Worm (Caenorhabditis elegans) whole organism, L1 larva: ENCODE measurements around the gene str-37.
A peak's percentile ranks its signal among the peaks of the same experiment; 100 is the strongest.

Experiments
- C34B4.2 ChIP-seq: sonication (generic microtip); optimal IDR thresholded peaks from 2 replicates; lab custom pipeline; 2017; ENCODE audit warnings: mild to moderate bottlenecking, missing genetic modification characterization, missing compliant biosample characterization
- ama-1 ChIP-seq: fragments of 150-350 bp; optimal IDR thresholded peaks from 2 replicates; lab custom pipeline; 2014
- blmp-1 ChIP-seq: fragments of 150-350 bp; optimal IDR thresholded peaks from 2 replicates; lab custom pipeline; 2014; ENCODE audit warnings: missing biosample characterization, missing genetic modification characterization
- ceh-88 ChIP-seq: fragments of 200-800 bp; sonication (Bioruptor generic); IDR thresholded peaks from 2 replicates; pipeline ENCODE4 v1.3.6; 2022; ENCODE audit warnings: missing genetic modification characterization, missing compliant biosample characterization
- dsc-1 ChIP-seq: sonication (generic microtip); optimal IDR thresholded peaks from 2 replicates; lab custom pipeline; 2016; ENCODE audit warnings: mild to moderate bottlenecking, missing genetic modification characterization, missing compliant biosample characterization
- efl-1 ChIP-seq, 4 experiments: fragments of 150-350 bp; optimal IDR thresholded peaks in 3 of 4; peaks in 1 of 4; 1 replicate in 1 of 4; 2 replicates in 3 of 4; lab custom pipeline; 2014; ENCODE audit warnings: missing biosample characterization in 2 of 4, missing genetic modification characterization in 2 of 4, missing genetic modification reagents in 2 of 4
- efl-3 ChIP-seq: fragments of 200-800 bp; sonication (Bioruptor generic); optimal IDR thresholded peaks from 2 replicates; lab custom pipeline; 2018; ENCODE audit warnings: mild to moderate bottlenecking, missing genetic modification characterization, missing compliant biosample characterization
- egl-13 ChIP-seq: sonication (generic microtip); optimal IDR thresholded peaks from 2 replicates; lab custom pipeline; 2016; ENCODE audit warnings: missing genotype, missing genetic modification reagents, missing genetic modification characterization, missing compliant biosample characterization
- ets-5 ChIP-seq: fragments of 200-800 bp; sonication (Bioruptor generic); IDR thresholded peaks from 2 replicates; pipeline ENCODE4 v1.3.6; 2022; ENCODE audit warnings: missing genetic modification characterization, missing compliant biosample characterization
- fkh-10 ChIP-seq: sonication (generic microtip); optimal IDR thresholded peaks from 2 replicates; lab custom pipeline; 2017; ENCODE audit warnings: missing biosample characterization, missing genetic modification reagents, missing genetic modification characterization
- fkh-8 ChIP-seq: sonication (generic microtip); optimal IDR thresholded peaks from 2 replicates; lab custom pipeline; 2016; ENCODE audit warnings: mild to moderate bottlenecking, missing genetic modification characterization, missing compliant biosample characterization
- fos-1 ChIP-seq: fragments of 150-350 bp; optimal IDR thresholded peaks from 2 replicates; lab custom pipeline; 2014; ENCODE audit warnings: missing biosample characterization, missing genetic modification characterization
- hlh-17 ChIP-seq: fragments of 200-800 bp; sonication (Bioruptor generic); optimal IDR thresholded peaks from 2 replicates; lab custom pipeline; 2018; ENCODE audit warnings: missing genetic modification characterization, mild to moderate bottlenecking, missing compliant biosample characterization, moderate library complexity, borderline replicate concordance
- hpl-2 ChIP-seq: fragments of 150-350 bp; optimal IDR thresholded peaks from 2 replicates; lab custom pipeline; 2014; ENCODE audit warnings: missing biosample characterization, missing genetic modification reagents, missing genetic modification characterization
- irx-1 ChIP-seq: sonication (generic microtip); optimal IDR thresholded peaks from 2 replicates; lab custom pipeline; 2016; ENCODE audit warnings: missing genetic modification characterization, missing compliant biosample characterization
- lin-13 ChIP-seq: fragments of 150-350 bp; optimal IDR thresholded peaks from 2 replicates; lab custom pipeline; 2014; ENCODE audit warnings: missing biosample characterization, missing genetic modification reagents, missing genetic modification characterization
- lin-14 ChIP-seq: fragments of 200-800 bp; sonication (Bioruptor generic); optimal IDR thresholded peaks from 2 replicates; lab custom pipeline; 2018; ENCODE audit warnings: mild to moderate bottlenecking, missing genetic modification characterization, moderate library complexity, missing compliant biosample characterization
- lir-3 ChIP-seq: sonication (generic microtip); optimal IDR thresholded peaks from 2 replicates; lab custom pipeline; 2016; ENCODE audit warnings: mild to moderate bottlenecking, missing genetic modification characterization, moderate library complexity, missing compliant biosample characterization; ENCODE audit not compliant: poor library complexity
- lsy-2 ChIP-seq, 2 experiments: fragments of 150-350 bp; optimal IDR thresholded peaks; 2 replicates each; lab custom pipeline; 2014; ENCODE audit warnings: missing biosample characterization in 2 of 2, missing genetic modification characterization in 2 of 2
- mab-9 ChIP-seq: fragments of 200-800 bp; sonication (Bioruptor generic); IDR thresholded peaks from 2 replicates; pipeline ENCODE4 v1.3.6; 2022; ENCODE audit warnings: missing genetic modification reagents, missing genetic modification characterization, missing compliant biosample characterization
- mef-2 ChIP-seq: fragments of 150-350 bp; optimal IDR thresholded peaks from 2 replicates; lab custom pipeline; 2014; ENCODE audit warnings: missing biosample characterization, missing genetic modification characterization
- mep-1 ChIP-seq: fragments of 150-350 bp; optimal IDR thresholded peaks from 2 replicates; lab custom pipeline; 2014; ENCODE audit warnings: missing biosample characterization, missing genetic modification characterization
- nhr-12 ChIP-seq: sonication (generic microtip); optimal IDR thresholded peaks from 2 replicates; lab custom pipeline; 2017; ENCODE audit warnings: missing biosample characterization, missing genetic modification characterization
- nhr-20 ChIP-seq: sonication (generic microtip); optimal IDR thresholded peaks from 2 replicates; lab custom pipeline; 2016; ENCODE audit warnings: mild to moderate bottlenecking, missing genetic modification characterization, missing compliant biosample characterization
- nhr-237 ChIP-seq: fragments of 150-350 bp; optimal IDR thresholded peaks from 2 replicates; lab custom pipeline; 2014; ENCODE audit warnings: missing biosample characterization, missing genetic modification characterization
- nhr-28 ChIP-seq: fragments of 150-350 bp; optimal IDR thresholded peaks from 2 replicates; lab custom pipeline; 2014; ENCODE audit warnings: missing biosample characterization, missing genetic modification characterization
- nhr-76 ChIP-seq: sonication (generic microtip); optimal IDR thresholded peaks from 2 replicates; lab custom pipeline; 2017; ENCODE audit warnings: missing biosample characterization, missing genetic modification characterization
- nhr-77 ChIP-seq: fragments of 150-350 bp; optimal IDR thresholded peaks from 2 replicates; lab custom pipeline; 2014; ENCODE audit warnings: missing biosample characterization, missing genetic modification characterization
- nhr-84 ChIP-seq: sonication (generic microtip); optimal IDR thresholded peaks from 2 replicates; lab custom pipeline; 2017; ENCODE audit warnings: missing biosample characterization, missing genetic modification characterization
- nhr-85 ChIP-seq: sonication (generic microtip); peaks from one replicate; lab custom pipeline; 2016; ENCODE audit warnings: missing genetic modification characterization, inconsistent platforms, missing compliant biosample characterization
- pag-3 ChIP-seq: sonication (generic microtip); optimal IDR thresholded peaks from 2 replicates; lab custom pipeline; 2017; ENCODE audit warnings: missing genetic modification characterization, mild to moderate bottlenecking, missing compliant biosample characterization, antibody characterized with exemption, borderline replicate concordance; ENCODE audit not compliant: insufficient read depth
- pax-3 ChIP-seq: fragments of 200-800 bp; sonication (Bioruptor generic); optimal IDR thresholded peaks from 2 replicates; lab custom pipeline; 2018; ENCODE audit warnings: mild to moderate bottlenecking, missing genetic modification characterization, moderate library complexity, missing compliant biosample characterization
- rnt-1 ChIP-seq: sonication (generic microtip); optimal IDR thresholded peaks from 2 replicates; lab custom pipeline; 2016; ENCODE audit warnings: mild to moderate bottlenecking, missing genetic modification characterization, moderate library complexity, missing compliant biosample characterization
- snpc-4 ChIP-seq: fragments of 150-350 bp; optimal IDR thresholded peaks from 2 replicates; lab custom pipeline; 2014; ENCODE audit warnings: missing biosample characterization, missing genetic modification characterization
- sox-4 ChIP-seq: sonication (generic microtip); optimal IDR thresholded peaks from 2 replicates; lab custom pipeline; 2016; ENCODE audit warnings: missing genetic modification characterization, missing compliant biosample characterization
- sptf-1 ChIP-seq: fragments of 150-350 bp; optimal IDR thresholded peaks from 2 replicates; lab custom pipeline; 2014; ENCODE audit warnings: missing biosample characterization, missing genetic modification characterization
- swsn-7 ChIP-seq: sonication (generic microtip); optimal IDR thresholded peaks from 2 replicates; lab custom pipeline; 2016; ENCODE audit warnings: missing genetic modification characterization, missing compliant biosample characterization
- tbx-2 ChIP-seq: sonication (generic microtip); optimal IDR thresholded peaks from 2 replicates; lab custom pipeline; 2016; ENCODE audit warnings: missing genetic modification characterization, missing compliant biosample characterization
- unc-130 ChIP-seq: fragments of 150-350 bp; optimal IDR thresholded peaks from 2 replicates; lab custom pipeline; 2017; ENCODE audit warnings: missing biosample characterization, missing genetic modification characterization, inconsistent platforms
- unc-62 ChIP-seq: fragments of 150-350 bp; optimal IDR thresholded peaks from 2 replicates; lab custom pipeline; 2014; ENCODE audit warnings: missing biosample characterization, missing genetic modification reagents, missing genetic modification characterization
- unc-98 ChIP-seq: fragments of 200-800 bp; sonication (Bioruptor generic); IDR thresholded peaks from 2 replicates; pipeline ENCODE4 v1.3.6; 2022; ENCODE audit warnings: missing genetic modification characterization, missing compliant biosample characterization
- xbp-1 ChIP-seq: sonication (generic microtip); optimal IDR thresholded peaks from 2 replicates; lab custom pipeline; 2016; ENCODE audit warnings: missing genetic modification characterization, missing compliant biosample characterization
- zag-1 ChIP-seq: fragments of 150-350 bp; optimal IDR thresholded peaks from 2 replicates; lab custom pipeline; 2014; ENCODE audit warnings: missing biosample characterization, missing genetic modification characterization
- zip-4 ChIP-seq: fragments of 200-800 bp; sonication (Bioruptor generic); optimal IDR thresholded peaks from 2 replicates; lab custom pipeline; 2018; ENCODE audit warnings: mild to moderate bottlenecking, missing genetic modification characterization, moderate library complexity, missing compliant biosample characterization

str-37 gene

DNA sequence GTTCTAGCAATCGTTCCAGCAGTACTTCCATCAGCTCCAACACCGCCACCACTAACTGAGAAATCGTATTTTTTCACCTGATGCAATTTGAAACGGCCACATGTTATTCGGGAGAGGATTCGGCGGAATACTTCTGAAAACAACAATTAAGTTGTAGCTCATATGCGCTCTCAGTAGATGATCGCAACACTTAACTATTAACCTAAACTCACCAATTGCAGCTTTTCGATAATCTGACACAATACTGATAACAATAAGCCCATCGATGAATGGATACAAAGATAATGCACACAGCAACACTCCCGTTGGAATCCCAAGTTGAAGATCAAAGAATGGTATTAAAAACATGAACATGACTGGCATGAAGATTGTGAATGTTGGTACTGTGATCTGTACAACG is 10.5 kb downstream of the str-37 start:
- TF ChIP-seq pag-3 (tag; lab: Kevin White, UChicago) (no peak), nhr-20 (no peak), ama-1 (lab: Kevin White, UChicago) (no peak), hpl-2 (GFP tag; lab: Kevin White, UChicago) (no peak), nhr-28 (tag; lab: Kevin White, UChicago) (no peak), unc-62 (GFP tag; lab: Kevin White, UChicago) (no peak), ets-5 (GFP tag; lab: Robert Waterston, UW) (no peak), blmp-1 (tag; lab: Kevin White, UChicago) (no peak), mep-1 (tag; lab: Kevin White, UChicago) (no peak), lir-3 (tag; lab: Kevin White, UChicago) (no peak), mab-9 (GFP tag; lab: Robert Waterston, UW) (no peak), nhr-85 (tag; lab: Kevin White, UChicago) (no peak), efl-1 (optimal IDR thresholded peaks at IDR 0.05; lab: Kevin White, UChicago) (no peak), efl-1 (GFP tag; optimal IDR thresholded peaks at IDR 0.05 in 1 of 2; lab: Kevin White, UChicago) (no peak), unc-130 (tag; lab: Kevin White, UChicago) (no peak), lin-13 (GFP tag; lab: Kevin White, UChicago) (no peak), pax-3 (tag; lab: Kevin White, UChicago) (no peak), unc-98 (GFP tag; lab: Robert Waterston, UW) (no peak), irx-1 (tag; lab: Kevin White, UChicago) (no peak), efl-3 (GFP tag; lab: Kevin White, UChicago) (no peak)

ce11 chrV:13339633-13340290 is 12.2 kb downstream of the str-37 start, which contains the start of the genes str-4 and lgc-48:
Gene str-4 (minus strand): TSS chrV:13339733.
Gene lgc-48 (plus strand): TSS chrV:13340240.
- TF ChIP-seq xbp-1: no peak
- TF ChIP-seq C34B4.2 (tag; lab: Kevin White, UChicago): no peak
- TF ChIP-seq sox-4 (tag; lab: Kevin White, UChicago): no peak
- TF ChIP-seq mef-2: no peak
- TF ChIP-seq pag-3 (tag; lab: Kevin White, UChicago): no peak
- no peak for TF ChIP-seq snpc-4 (tag; lab: Kevin White, UChicago)

DNA sequence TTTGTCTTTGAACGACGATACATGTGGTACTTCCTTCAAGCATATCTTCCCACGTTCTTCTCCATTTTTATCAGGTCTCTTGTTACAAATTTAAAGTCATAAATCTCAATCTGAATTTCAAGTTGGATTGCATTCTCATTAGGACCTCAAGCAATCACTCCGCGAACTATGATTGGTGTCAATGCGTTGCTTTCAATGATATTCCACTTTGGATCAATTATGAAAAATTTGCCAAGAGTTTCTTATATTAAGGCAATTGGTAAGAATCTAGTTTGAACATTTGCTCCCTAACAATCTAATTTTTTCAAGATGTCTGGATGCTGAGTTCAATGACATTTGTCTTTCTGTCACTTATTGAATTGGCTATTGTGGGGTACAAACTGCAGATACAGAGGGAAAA is 14.7 kb downstream of the str-37 start:
- TF ChIP-seq nhr-12 (tag; lab: Kevin White, UChicago) (no peak), dsc-1 (peak; percentile 76), zag-1 (tag; lab: Kevin White, UChicago) (no peak), tbx-2 (tag; lab: Kevin White, UChicago) (no peak), unc-62 (GFP tag; lab: Kevin White, UChicago) (no peak), sox-4 (tag; lab: Kevin White, UChicago) (no peak), fkh-8 (tag; lab: Kevin White, UChicago) (no peak)

ce11 chrV:13345867-13346328 is 18.3 kb downstream of the str-37 start, which contains the start of gene twk-43:
Gene twk-43 (plus strand): TSS chrV:13346278.
- TF ChIP-seq nhr-76 (tag; lab: Kevin White, UChicago) (no peak), pag-3 (tag; lab: Kevin White, UChicago) (no peak), zip-4 (GFP tag; lab: Kevin White, UChicago) (no peak), mep-1 (tag; lab: Kevin White, UChicago) (no peak), ama-1 (lab: Kevin White, UChicago) (no peak), fkh-8 (tag; lab: Kevin White, UChicago) (no peak), unc-98 (GFP tag; lab: Robert Waterston, UW) (no peak), nhr-84 (tag; lab: Kevin White, UChicago) (no peak), unc-130 (tag; lab: Kevin White, UChicago) (no peak), zag-1 (tag; lab: Kevin White, UChicago) (no peak), fos-1 (no peak), sptf-1 (tag; lab: Kevin White, UChicago) (no peak), lir-3 (tag; lab: Kevin White, UChicago) (no peak), rnt-1 (peak; percentile 85), nhr-77 (tag; lab: Kevin White, UChicago) (no peak), lin-14 (GFP tag; lab: Kevin White, UChicago) (peak; percentile 88), lsy-2 (tag; optimal IDR thresholded peaks at IDR 0.05; lab: Kevin White, UChicago) (peak in 1 of 2 experiments; percentile 2), tbx-2 (tag; lab: Kevin White, UChicago) (peak; percentile 10), hlh-17 (no peak), snpc-4 (tag; lab: Kevin White, UChicago) (no peak), swsn-7 (tag; lab: Kevin White, UChicago) (no peak), egl-13 (tag; lab: Kevin White, UChicago) (no peak), fkh-10 (no peak), ceh-88 (GFP tag; lab: Robert Waterston, UW) (no peak), sox-4 (tag; lab: Kevin White, UChicago) (no peak), xbp-1 (no peak), nhr-237 (tag; lab: Kevin White, UChicago) (no peak)
